Worm (Caenorhabditis elegans) whole organism, early embryonic: ENCODE results near the gene C32H11.3.

Experiments used
- F13C5.2 ChIP-seq: sonication (generic microtip); optimal IDR thresholded peaks from 2 replicates; lab custom pipeline; 2017; ENCODE audit warnings: mild to moderate bottlenecking, missing genetic modification characterization, inconsistent platforms, missing compliant biosample characterization
- aly-1 ChIP-seq: sonication (generic microtip); optimal IDR thresholded peaks from 2 replicates; lab custom pipeline; 2016; ENCODE audit warnings: missing genetic modification characterization, missing compliant biosample characterization
- ama-1 ChIP-seq: fragments of 150-350 bp; optimal IDR thresholded peaks from 2 replicates; lab custom pipeline; 2014
- ceh-13 ChIP-seq: fragments of 200-800 bp; sonication (Bioruptor generic); optimal IDR thresholded peaks from 2 replicates; lab custom pipeline; 2018; ENCODE audit warnings: mild to moderate bottlenecking, missing genetic modification characterization, missing compliant biosample characterization
- ceh-36 ChIP-seq: sonication (generic microtip); optimal IDR thresholded peaks from 2 replicates; lab custom pipeline; 2016; ENCODE audit warnings: missing genetic modification characterization, inconsistent platforms, missing compliant biosample characterization
- flt-1 ChIP-seq: fragments of 200-800 bp; sonication (Bioruptor generic); IDR thresholded peaks from 2 replicates; pipeline ENCODE4 v1.3.6; 2022; ENCODE audit warnings: missing genetic modification characterization, missing compliant biosample characterization
- hmbx-1 ChIP-seq: sonication (generic microtip); optimal IDR thresholded peaks from 2 replicates; lab custom pipeline; 2016; ENCODE audit warnings: mild to moderate bottlenecking, missing genetic modification characterization, missing compliant biosample characterization
- hmg-4 ChIP-seq: fragments of 200-800 bp; sonication (Bioruptor generic); optimal IDR thresholded peaks from 2 replicates; lab custom pipeline; 2018; ENCODE audit warnings: mild to moderate bottlenecking, missing genetic modification characterization, missing compliant biosample characterization
- hnd-1 ChIP-seq: sonication (generic microtip); optimal IDR thresholded peaks from 2 replicates; lab custom pipeline; 2016; ENCODE audit warnings: missing genetic modification characterization, missing compliant biosample characterization
- pes-1 ChIP-seq: fragments of 200-800 bp; sonication (Bioruptor generic); IDR thresholded peaks from 2 replicates; pipeline ENCODE4 v1.3.6; 2022; ENCODE audit warnings: missing genetic modification reagents, missing genetic modification characterization, missing compliant biosample characterization
- scrt-1 ChIP-seq: fragments of 200-800 bp; sonication (Bioruptor generic); IDR thresholded peaks from 2 replicates; pipeline ENCODE4 v1.3.6; 2022; ENCODE audit warnings: missing genetic modification characterization, missing compliant biosample characterization
- sea-1 ChIP-seq: fragments of 200-800 bp; sonication (Bioruptor generic); conservative IDR thresholded peaks from 2 replicates; pipeline ENCODE4 v1.3.6; 2022; ENCODE audit warnings: missing genetic modification characterization, missing compliant biosample characterization
- tbx-11 ChIP-seq: fragments of 200-800 bp; sonication (Bioruptor generic); IDR thresholded peaks from 2 replicates; pipeline ENCODE4 v1.3.6; 2022; ENCODE audit warnings: missing genetic modification characterization, missing compliant biosample characterization

DNA sequence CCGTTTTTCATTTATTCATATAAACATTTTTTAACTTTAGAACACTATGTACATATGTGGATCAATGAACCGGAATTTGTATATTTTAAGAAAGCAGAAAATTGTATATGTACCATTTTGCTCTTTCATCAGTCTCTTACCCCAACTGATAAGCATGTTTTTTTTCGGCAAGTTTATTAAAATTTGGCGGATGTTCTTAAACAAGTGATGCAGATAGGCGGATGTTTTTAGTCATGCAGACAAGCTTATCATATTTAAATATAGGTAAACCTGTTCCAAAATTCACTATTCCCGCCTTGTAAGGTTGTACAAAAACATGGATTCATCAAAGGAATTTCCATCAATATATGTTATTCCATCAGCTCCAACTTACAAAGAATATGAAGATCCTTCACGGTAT, 19.0 kb upstream of the C32H11.3 start, which contains the start of gene K08D8.9:
- no peak for TF ChIP-seq ama-1 (lab: Kevin White, UChicago)
- no peak for TF ChIP-seq ceh-36 (tag; lab: Kevin White, UChicago)
- no peak for TF ChIP-seq hnd-1 (tag; lab: Kevin White, UChicago)
- no peak for TF ChIP-seq ceh-13 (GFP tag; lab: Kevin White, UChicago)
- TF ChIP-seq flt-1 = no peak
- no peak for TF ChIP-seq sea-1 (GFP tag; lab: Robert Waterston, UW)
- no peak for TF ChIP-seq hmbx-1 (tag; lab: Kevin White, UChicago)
- no peak for TF ChIP-seq tbx-11 (GFP tag; lab: Robert Waterston, UW)
- no peak for TF ChIP-seq scrt-1 (GFP tag; lab: Robert Waterston, UW)
- TF ChIP-seq aly-1 = no peak
- TF ChIP-seq pes-1 (GFP tag; lab: Robert Waterston, UW) = no peak
- TF ChIP-seq hmg-4 = no peak
- no peak for TF ChIP-seq F13C5.2 (tag; lab: Kevin White, UChicago)
